Fruit fly (Drosophila melanogaster): Measurements from ENCODE around the gene CG43915.

The CG43915 gene

DNA sequence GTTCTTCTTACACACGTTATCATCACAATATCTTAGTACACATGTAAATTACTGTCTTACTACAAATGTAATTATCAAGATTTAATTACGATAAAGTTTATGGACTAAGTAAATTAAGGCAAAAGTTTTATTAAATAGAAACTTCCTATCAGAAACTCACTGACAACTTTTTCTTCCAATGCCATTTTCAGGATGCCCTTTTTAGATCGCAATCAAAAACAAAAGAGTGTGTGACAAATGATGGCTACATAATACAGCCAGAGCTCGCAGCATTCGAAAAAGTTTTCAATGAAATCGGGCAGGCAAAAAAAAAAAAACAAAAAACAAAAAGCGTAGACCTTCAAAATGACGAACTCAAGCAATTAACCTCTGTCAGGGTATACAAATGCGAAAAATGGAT lies at the start of gene CG43915:
TSS of gene CG43915 (plus strand) at position 301 of the 400 bp plus-strand sequence.
- TF ChIP-seq CTCF (optimal IDR thresholded peaks at IDR 0.05) (no peak), CG8478 (optimal IDR thresholded peaks at IDR 0.05) (no peak)

dm6 chr3L:3923631-3924274 lies 48.9 kb upstream of the CG43915 start:
- TF ChIP-seq CG8478 (optimal IDR thresholded peaks at IDR 0.05) (no peak), CTCF (optimal IDR thresholded peaks at IDR 0.05) (no peak)

dm6 chr3L:3925487-3925886 lies 47.2 kb upstream of the CG43915 start:
- TF ChIP-seq CTCF (optimal IDR thresholded peaks at IDR 0.05), result no peak
- no peak for TF ChIP-seq CG8478 (optimal IDR thresholded peaks at IDR 0.05)

DNA sequence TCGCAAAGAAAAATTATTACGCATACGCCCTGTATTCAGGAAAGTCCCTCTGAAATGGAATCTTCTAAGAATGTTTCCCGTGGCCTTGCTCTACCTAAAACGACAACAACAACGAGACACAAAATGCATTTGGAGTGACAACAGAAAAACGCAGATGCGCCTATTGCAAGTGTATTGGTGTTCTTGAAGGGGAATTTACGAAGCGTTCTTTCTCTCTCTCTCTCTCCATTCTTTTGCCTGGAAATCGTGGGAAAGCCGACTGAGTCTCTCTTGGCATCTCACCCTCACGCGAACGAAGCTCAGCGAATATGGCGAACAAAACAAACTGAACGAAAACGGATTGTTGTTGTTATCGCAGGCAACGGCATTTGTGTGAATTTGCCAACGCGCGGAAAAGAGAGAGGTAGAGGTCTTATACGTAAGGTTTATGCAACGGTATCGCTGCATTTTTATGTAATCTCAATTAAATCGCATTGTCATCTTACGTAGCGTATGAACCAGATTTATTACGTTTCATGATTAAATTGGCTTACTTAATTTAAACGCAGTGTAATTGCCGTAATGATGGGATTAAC lies 46.4 kb upstream of the CG43915 start:
- TF ChIP-seq CG8478 (optimal IDR thresholded peaks at IDR 0.05) (no peak), CTCF (optimal IDR thresholded peaks at IDR 0.05) (no peak)

DNA sequence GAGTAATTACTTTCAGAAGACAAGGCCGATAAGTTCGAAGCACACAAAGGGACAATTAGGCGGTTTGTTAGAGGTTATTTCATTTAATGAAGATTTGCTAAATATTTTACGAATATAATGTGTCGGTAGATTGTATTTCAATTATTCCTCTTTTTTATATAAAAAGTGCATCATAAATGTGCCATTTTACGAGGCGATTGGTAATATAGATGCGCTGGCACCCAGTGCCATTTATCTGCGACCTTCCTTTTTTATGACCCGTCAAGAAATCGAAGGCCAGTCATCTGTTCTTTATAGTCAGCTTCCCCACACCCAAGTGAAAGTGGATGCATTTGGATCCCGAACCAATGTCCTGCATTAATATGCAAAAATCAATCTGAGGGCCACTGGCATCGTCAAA lies 45.2 kb upstream of the CG43915 start:
- TF ChIP-seq CG8478 (optimal IDR thresholded peaks at IDR 0.05) (no peak), CTCF (optimal IDR thresholded peaks at IDR 0.05) (no peak)

dm6 chr3L:3928205-3928942 lies 44.3 kb upstream of the CG43915 start:
- TF ChIP-seq CTCF (optimal IDR thresholded peaks at IDR 0.05) (no peak), CG8478 (optimal IDR thresholded peaks at IDR 0.05) (no peak)

- TF ChIP-seq CTCF (optimal IDR thresholded peaks at IDR 0.05), result no peak
- TF ChIP-seq CG8478 (optimal IDR thresholded peaks at IDR 0.05), result no peak
Observed at dm6 chr3L:3928943-3929785, 43.5 kb upstream of the CG43915 start.

- TF ChIP-seq CTCF (optimal IDR thresholded peaks at IDR 0.05) (no peak), CG8478 (optimal IDR thresholded peaks at IDR 0.05) (no peak)
Observed at dm6 chr3L:3929968-3930767, 42.5 kb upstream of the CG43915 start.

- TF ChIP-seq CTCF (optimal IDR thresholded peaks at IDR 0.05) (no peak), CG8478 (optimal IDR thresholded peaks at IDR 0.05) (no peak)
Observed at dm6 chr3L:3930930-3931329, 41.8 kb upstream of the CG43915 start.

- TF ChIP-seq CG8478 (optimal IDR thresholded peaks at IDR 0.05) (no peak), CTCF (optimal IDR thresholded peaks at IDR 0.05) (no peak)
Observed at dm6 chr3L:3931778-3932177, 40.9 kb upstream of the CG43915 start.

dm6 chr3L:3932742-3933289 lies 39.9 kb upstream of the CG43915 start:
- no peak for TF ChIP-seq CG8478 (optimal IDR thresholded peaks at IDR 0.05)
- no peak for TF ChIP-seq CTCF (optimal IDR thresholded peaks at IDR 0.05)

- TF ChIP-seq CTCF (optimal IDR thresholded peaks at IDR 0.05) (no peak), CG8478 (optimal IDR thresholded peaks at IDR 0.05) (no peak)
Observed at dm6 chr3L:3933599-3933998, 39.1 kb upstream of the CG43915 start.

DNA sequence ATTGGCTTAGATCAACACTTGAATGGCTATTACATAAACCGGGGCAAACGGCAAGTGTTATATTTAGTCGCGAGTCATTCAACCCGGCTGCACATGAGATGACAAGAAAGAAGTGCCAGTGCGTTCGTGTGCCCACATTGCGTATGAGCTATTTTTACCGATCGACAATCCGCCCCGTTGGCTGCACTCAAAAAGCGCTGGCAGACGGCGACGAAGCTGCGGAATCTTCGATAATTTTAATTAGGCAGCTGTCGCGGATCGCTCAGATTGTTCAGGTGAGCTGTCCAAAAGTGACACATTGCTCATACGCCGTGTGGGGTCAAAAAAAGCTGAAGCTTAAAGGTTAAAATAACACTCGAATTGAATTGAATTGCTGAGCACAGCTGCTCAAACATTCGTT lies 38.6 kb upstream of the CG43915 start:
- no peak for TF ChIP-seq CG8478 (optimal IDR thresholded peaks at IDR 0.05)
- no peak for TF ChIP-seq CTCF (optimal IDR thresholded peaks at IDR 0.05)

DNA sequence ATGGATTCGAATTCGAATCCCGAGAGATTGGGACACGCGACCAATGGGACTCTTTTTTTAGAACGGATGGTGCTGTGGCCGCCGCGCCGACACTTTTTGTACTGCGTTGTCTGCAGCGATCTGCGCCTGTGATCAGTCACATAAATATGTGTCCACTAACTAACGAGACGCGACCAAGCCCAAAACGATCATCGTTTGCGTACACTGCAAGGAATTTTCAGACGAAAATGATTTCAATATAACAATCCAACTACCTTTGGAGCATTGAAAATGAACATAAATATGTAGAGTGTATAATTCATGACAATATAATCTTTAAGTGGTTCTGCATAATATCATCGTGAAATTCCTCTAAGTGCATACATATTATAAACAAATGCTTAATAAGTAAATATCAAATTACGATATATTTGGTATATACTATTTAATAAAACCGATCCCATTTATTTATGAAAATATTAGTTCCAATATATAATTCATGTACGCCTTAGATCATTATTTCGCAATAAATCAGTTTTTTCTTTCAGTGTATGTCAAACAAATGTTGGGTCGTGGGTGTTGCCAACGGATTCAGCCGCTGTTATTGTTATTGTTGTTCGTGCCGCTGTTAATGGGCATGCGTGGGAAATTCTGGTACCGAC lies 37.0 kb upstream of the CG43915 start, which contains the start of gene Eip63F-1:
TSS of gene Eip63F-1 (minus strand) at position 51 of the 641 bp plus-strand sequence.
- TF ChIP-seq CTCF (optimal IDR thresholded peaks at IDR 0.05), result no peak
- TF ChIP-seq CG8478 (optimal IDR thresholded peaks at IDR 0.05), result no peak

All from S2 (cell line).